Worm (Caenorhabditis elegans): ENCODE data around the gene C10E2.2.

DNA sequence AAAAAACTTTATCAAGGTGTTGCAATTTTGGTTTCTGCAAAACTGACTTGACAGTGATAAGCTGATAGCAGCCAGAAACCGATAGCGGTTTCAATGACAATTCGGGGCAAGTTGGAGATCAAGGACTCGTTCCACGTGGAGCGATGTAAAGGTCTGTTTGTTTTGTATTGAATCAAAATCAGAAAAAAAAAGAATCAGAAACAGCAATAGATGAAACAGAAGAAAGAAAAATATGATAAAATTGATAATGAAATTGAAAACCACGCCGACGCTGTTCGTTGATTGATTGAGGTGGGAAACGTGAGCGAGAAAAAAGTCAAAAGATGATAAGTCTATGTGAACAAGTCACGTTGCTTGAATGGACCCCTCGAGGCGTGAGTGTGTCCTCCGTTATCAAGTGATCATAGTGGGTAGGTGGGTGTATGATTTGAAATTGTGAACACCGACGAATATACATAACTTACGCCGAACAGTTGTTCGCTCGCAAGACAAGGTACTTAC lies 30.3 kb downstream of the C10E2.2 start:
- TF ChIP-seq cebp-2 (GFP tag; IDR thresholded peaks at IDR 0.05) (no peak), chd-7 (tag; optimal IDR thresholded peaks at IDR 0.05) (no peak), cebp-1 (GFP tag; IDR thresholded peaks at IDR 0.05) (no peak), cebp-1 (tag; optimal IDR thresholded peaks at IDR 0.05) (no peak), attf-6 (GFP tag; IDR thresholded peaks at IDR 0.05) (no peak), hrde-1 (tag; optimal IDR thresholded peaks at IDR 0.05; ENCODE audit: borderline replicate concordance) (no peak), ama-1 (optimal IDR thresholded peaks at IDR 0.05) (no peak), ama-1 (GFP tag; optimal IDR thresholded peaks at IDR 0.05) (no peak), nfya-2 (GFP tag; IDR thresholded peaks at IDR 0.05) (no peak), ztf-28 (GFP tag; IDR thresholded peaks at IDR 0.05) (no peak), gei-17 (GFP tag; optimal IDR thresholded peaks at IDR 0.05) (no peak), bed-1 (GFP tag; IDR thresholded peaks at IDR 0.05) (no peak), pha-4 (tag; optimal IDR thresholded peaks at IDR 0.05) (no peak), nhr-27 (tag; optimal IDR thresholded peaks at IDR 0.05) (no peak)

Measured in whole organism, young adult.